Worm (Caenorhabditis elegans): ENCODE measurements around the gene rpn-2.
A peak's percentile ranks its signal among the peaks of the same experiment; 100 is the strongest.

Gene rpn-2

ce11 chrIII:6210215-6210822, 11.3 kb downstream of the rpn-2 start (continued):
- no peak for TF ChIP-seq mdl-1 (tag; optimal IDR thresholded peaks at IDR 0.05)
- TF ChIP-seq spr-3 (GFP tag; optimal IDR thresholded peaks at IDR 0.05), result no peak
- no peak for TF ChIP-seq nhr-102 (tag; optimal IDR thresholded peaks at IDR 0.05)
- no peak for TF ChIP-seq ces-1 (GFP tag; optimal IDR thresholded peaks at IDR 0.05)
- TF ChIP-seq nhr-111 (GFP tag; optimal IDR thresholded peaks at IDR 0.05), result no peak
- no peak for TF ChIP-seq madf-9 (GFP tag; conservative IDR thresholded peaks at IDR 0.05)
- no peak; the same call in 1 of the 2 replicates for TF ChIP-seq lin-38 (GFP tag; IDR thresholded peaks at IDR 0.05)
- no peak for TF ChIP-seq duxl-1 (tag; optimal IDR thresholded peaks at IDR 0.05; ENCODE audit: poor library complexity)
- 0 out of 2 replicates have a peak, but pooled peaks have one; percentile 33 for TF ChIP-seq mdt-29 (GFP tag; IDR thresholded peaks at IDR 0.05)
- TF ChIP-seq F49E8.2 (tag; optimal IDR thresholded peaks at IDR 0.05; ENCODE audit: borderline replicate concordance), result peak; percentile 79
- TF ChIP-seq ceh-44 (GFP tag; IDR thresholded peaks at IDR 0.05), result no peak
- TF ChIP-seq unc-130 (GFP tag; optimal IDR thresholded peaks at IDR 0.05), result peak; percentile 4
- TF ChIP-seq Y105C5A.15 (GFP tag; IDR thresholded peaks at IDR 0.05), result no peak
- no peak for TF ChIP-seq dmd-9 (GFP tag; IDR thresholded peaks at IDR 0.05)
- TF ChIP-seq php-3 (GFP tag; IDR thresholded peaks at IDR 0.05), result no peak
- TF ChIP-seq zfp-3 (GFP tag; conservative IDR thresholded peaks at IDR 0.05), result no peak
- no peak for TF ChIP-seq skn-1 (tag; optimal IDR thresholded peaks at IDR 0.05)
- no peak for TF ChIP-seq hlh-11 (tag; optimal IDR thresholded peaks at IDR 0.05)

- TF ChIP-seq T26A8.4 (GFP tag; IDR thresholded peaks at IDR 0.05) (no peak), hlh-11 (tag; optimal IDR thresholded peaks at IDR 0.05) (no peak), lin-13 (GFP tag; optimal IDR thresholded peaks at IDR 0.05) (no peak), arid-1 (GFP tag; conservative IDR thresholded peaks at IDR 0.05) (no peak), nhr-77 (tag; optimal IDR thresholded peaks at IDR 0.05) (no peak), zag-1 (tag; optimal IDR thresholded peaks at IDR 0.05) (no peak), dmd-6 (GFP tag; IDR thresholded peaks at IDR 0.05) (no peak), nhr-11 (tag; optimal IDR thresholded peaks at IDR 0.05) (no peak), mdt-29 (GFP tag; IDR thresholded peaks at IDR 0.05) (no peak), zip-2 (tag; optimal IDR thresholded peaks at IDR 0.05) (no peak), ceh-28 (tag; optimal IDR thresholded peaks at IDR 0.05) (no peak), mes-2 (tag; optimal IDR thresholded peaks at IDR 0.05; ENCODE audit: poor library complexity, severe bottlenecking) (no peak), unc-39 (tag; optimal IDR thresholded peaks at IDR 0.05) (no peak), ZK546.5 (tag; optimal IDR thresholded peaks at IDR 0.05) (no peak), ZK337.2 (GFP tag; IDR thresholded peaks at IDR 0.05) (no peak), nhr-48 (tag; optimal IDR thresholded peaks at IDR 0.05) (no peak)
These were observed 14.9 kb downstream of the rpn-2 start, which contains the start of gene C23G10.10 for ce11 chrIII:6213915-6214314. Gene C23G10.10, minus strand, starts transcription at chrIII:6214015.

ce11 chrIII:6215476-6215875, 16.5 kb downstream of the rpn-2 start, which contains the start of gene C23G10.11:
Gene C23G10.11, minus strand, starts transcription at chrIII:6215576.
- no peak for TF ChIP-seq zfp-3 (GFP tag; conservative IDR thresholded peaks at IDR 0.05)
- TF ChIP-seq zip-2 (tag; optimal IDR thresholded peaks at IDR 0.05), result no peak
- no peak for TF ChIP-seq pqm-1 (tag; optimal IDR thresholded peaks at IDR 0.05)
- TF ChIP-seq spr-3 (GFP tag; optimal IDR thresholded peaks at IDR 0.05), result no peak
- TF ChIP-seq zag-1 (tag; optimal IDR thresholded peaks at IDR 0.05), result no peak
- peak; percentile 12 for TF ChIP-seq nhr-28 (tag; optimal IDR thresholded peaks at IDR 0.05)

- TF ChIP-seq zag-1 (tag; optimal IDR thresholded peaks at IDR 0.05) (no peak), zip-11 (GFP tag; IDR thresholded peaks at IDR 0.05) (no peak), jun-1 (tag; optimal IDR thresholded peaks at IDR 0.05) (no peak), nhr-42 (GFP tag; IDR thresholded peaks at IDR 0.05) (no peak), ZK337.2 (GFP tag; IDR thresholded peaks at IDR 0.05) (no peak), rbr-2 (tag; optimal IDR thresholded peaks at IDR 0.05) (no peak), nhr-25 (tag; optimal IDR thresholded peaks at IDR 0.05; ENCODE audit: borderline replicate concordance, insufficient read depth) (no peak), nhr-41 (GFP tag; IDR thresholded peaks at IDR 0.05) (no peak), daf-12 (tag; optimal IDR thresholded peaks at IDR 0.05) (no peak), D1046.2 (GFP tag; IDR thresholded peaks at IDR 0.05) (no peak), lin-38 (GFP tag; IDR thresholded peaks at IDR 0.05) (no peak), sdz-12 (GFP tag; optimal IDR thresholded peaks at IDR 0.05) (no peak), lir-3 (tag; optimal IDR thresholded peaks at IDR 0.05) (no peak), ctbp-1 (GFP tag; IDR thresholded peaks at IDR 0.05) (no peak), nhr-6 (tag; optimal IDR thresholded peaks at IDR 0.05) (no peak), ZK546.5 (tag; optimal IDR thresholded peaks at IDR 0.05) (no peak), nhr-28 (tag; optimal IDR thresholded peaks at IDR 0.05) (peak; percentile 84)
These were observed 17.0 kb downstream of the rpn-2 start for ce11 chrIII:6215943-6216342.

Measured in whole organism, L4 larva.